Worm (Caenorhabditis elegans) whole organism, L3 larva: ENCODE measurements around the gene acr-7.

Experiments
- ZK546.5 ChIP-seq: sonication (generic microtip); optimal IDR thresholded peaks from 2 replicates; lab custom pipeline; 2017; ENCODE audit warnings: missing biosample characterization, missing genetic modification characterization
- aly-2 ChIP-seq: fragments of 150-350 bp; optimal IDR thresholded peaks from 2 replicates; lab custom pipeline; 2014; ENCODE audit warnings: missing biosample characterization, missing genetic modification characterization
- ama-1 ChIP-seq: fragments of 150-350 bp; optimal IDR thresholded peaks from 2 replicates; lab custom pipeline; 2018
- ceh-16 ChIP-seq: sonication (generic microtip); optimal IDR thresholded peaks from 2 replicates; lab custom pipeline; 2017; ENCODE audit warnings: missing biosample characterization, missing genetic modification characterization
- ceh-28 ChIP-seq: fragments of 150-350 bp; optimal IDR thresholded peaks from 2 replicates; lab custom pipeline; 2014; ENCODE audit warnings: missing biosample characterization, missing genetic modification reagents, missing genetic modification characterization
- ceh-9 ChIP-seq: sonication (generic microtip); optimal IDR thresholded peaks from 2 replicates; lab custom pipeline; 2018; ENCODE audit warnings: missing biosample characterization, missing genetic modification characterization
- fos-1 ChIP-seq: fragments of 150-350 bp; optimal IDR thresholded peaks from 2 replicates; lab custom pipeline; 2014; ENCODE audit warnings: missing biosample characterization, missing genetic modification characterization
- lin-39 ChIP-seq: fragments of 150-350 bp; optimal IDR thresholded peaks from 2 replicates; lab custom pipeline; 2018; ENCODE audit warnings: missing biosample characterization, missing genetic modification reagents, missing genetic modification characterization
- nhr-12 ChIP-seq: fragments of 150-350 bp; optimal IDR thresholded peaks from 2 replicates; lab custom pipeline; 2014; ENCODE audit warnings: missing biosample characterization, missing genetic modification characterization
- nhr-77 ChIP-seq: fragments of 150-350 bp; optimal IDR thresholded peaks from 2 replicates; lab custom pipeline; 2014; ENCODE audit warnings: missing biosample characterization, missing genetic modification characterization
- pha-4 ChIP-seq: fragments of 150-350 bp; optimal IDR thresholded peaks from 2 replicates; lab custom pipeline; 2014; ENCODE audit warnings: missing biosample characterization, missing genetic modification reagents, missing genetic modification characterization
- snpc-4 ChIP-seq: fragments of 150-350 bp; optimal IDR thresholded peaks from 2 replicates; lab custom pipeline; 2014; ENCODE audit warnings: missing biosample characterization, missing genetic modification characterization
- unc-39 ChIP-seq: sonication (generic microtip); optimal IDR thresholded peaks from 4 replicates; lab custom pipeline; 2017; ENCODE audit warnings: missing biosample characterization, missing genetic modification characterization

- TF ChIP-seq ceh-16 (tag; lab: Kevin White, UChicago) (no peak), snpc-4 (tag; lab: Kevin White, UChicago) (no peak), ceh-28 (tag; lab: Kevin White, UChicago) (no peak), unc-39 (tag; lab: Kevin White, UChicago) (no peak), pha-4 (tag; lab: Kevin White, UChicago) (no peak), nhr-12 (tag; lab: Kevin White, UChicago) (no peak), aly-2 (no peak), nhr-77 (no peak), lin-39 (no peak), ZK546.5 (tag; lab: Kevin White, UChicago) (no peak), ama-1 (no peak), ceh-9 (no peak), fos-1 (tag; lab: Kevin White, UChicago) (no peak)
Measured at ce11 chrII:7889321-7889720, 39.7 kb upstream of the acr-7 start.
